Fruit fly (Drosophila melanogaster) whole organism, adult: Measurements from ENCODE around the gene CG32485.

Experiments used
- CG11617 ChIP-seq: fragments of 200-800 bp; sonication (Bioruptor generic); optimal IDR thresholded peaks from 2 replicates; lab custom pipeline; 2017; ENCODE audit warnings: mild to moderate bottlenecking, missing biosample characterization, missing genetic modification reagents, missing genetic modification characterization
- CG12768 ChIP-seq: fragments of 200-800 bp; sonication (Bioruptor generic); optimal IDR thresholded peaks from 2 replicates; lab custom pipeline; 2017; ENCODE audit warnings: missing biosample characterization, missing genetic modification characterization, mild to moderate bottlenecking, moderate library complexity, missing genetic modification reagents
- CG14711 ChIP-seq: fragments of 200-800 bp; sonication (Bioruptor generic); optimal IDR thresholded peaks from 2 replicates; lab custom pipeline; 2018; ENCODE audit warnings: missing biosample characterization, mild to moderate bottlenecking, missing genetic modification characterization, moderate library complexity
- CG1620 ChIP-seq: fragments of 200-800 bp; sonication (Bioruptor generic); optimal IDR thresholded peaks from 2 replicates; lab custom pipeline; 2016; ENCODE audit warnings: missing biosample characterization, missing genetic modification characterization
- CG33017 ChIP-seq: fragments of 200-800 bp; sonication (Bioruptor generic); optimal IDR thresholded peaks from 2 replicates; lab custom pipeline; 2018; ENCODE audit warnings: missing biosample characterization, mild to moderate bottlenecking, missing genetic modification characterization, moderate library complexity
- CG5204 ChIP-seq: fragments of 200-800 bp; sonication (Bioruptor generic); optimal IDR thresholded peaks from 2 replicates; lab custom pipeline; 2016; ENCODE audit warnings: missing biosample characterization, missing genetic modification characterization
- CG7045 ChIP-seq: fragments of 200-800 bp; sonication (Bioruptor generic); optimal IDR thresholded peaks from 2 replicates; lab custom pipeline; 2017; ENCODE audit warnings: missing biosample characterization, mild to moderate bottlenecking, missing genetic modification characterization
- CG7101 ChIP-seq: fragments of 200-800 bp; sonication (Bioruptor generic); optimal IDR thresholded peaks from 2 replicates; lab custom pipeline; 2018; ENCODE audit warnings: missing biosample characterization, mild to moderate bottlenecking, missing genetic modification characterization, moderate library complexity
- Clk ChIP-seq: fragments of 200-800 bp; sonication (Bioruptor generic); optimal IDR thresholded peaks from 2 replicates; lab custom pipeline; 2017; ENCODE audit warnings: missing biosample characterization, missing genetic modification characterization
- Crg-1 ChIP-seq: fragments of 200-800 bp; sonication (Bioruptor generic); optimal IDR thresholded peaks from 2 replicates; lab custom pipeline; 2016; ENCODE audit warnings: missing biosample characterization, missing genetic modification characterization
- Hr96 ChIP-seq: fragments of 200-800 bp; sonication (Bioruptor generic); optimal IDR thresholded peaks from 2 replicates; lab custom pipeline; 2016; ENCODE audit warnings: missing biosample characterization, missing genetic modification characterization
- Mnt ChIP-seq: fragments of 200-800 bp; sonication (Bioruptor generic); optimal IDR thresholded peaks from 2 replicates; lab custom pipeline; 2016; ENCODE audit warnings: missing biosample characterization, mild to moderate bottlenecking, missing genetic modification characterization
- bab1 ChIP-seq: fragments of 200-800 bp; sonication (Bioruptor generic); optimal IDR thresholded peaks from 3 replicates; lab custom pipeline; 2019; ENCODE audit warnings: missing biosample characterization, mild to moderate bottlenecking, missing genetic modification characterization, moderate library complexity
- cic ChIP-seq: fragments of 200-800 bp; sonication (Bioruptor generic); optimal IDR thresholded peaks from 2 replicates; lab custom pipeline; 2017; ENCODE audit warnings: missing biosample characterization, mild to moderate bottlenecking, missing genetic modification characterization, moderate library complexity
- cnc ChIP-seq, 2 experiments: fragments of >200 bp; optimal IDR thresholded peaks; 2 replicates each; lab custom pipeline; 2017
- kay ChIP-seq: fragments of 200-800 bp; sonication (Bioruptor generic); peaks from one replicate; lab custom pipeline; 2016; ENCODE audit warnings: missing biosample characterization, missing genetic modification characterization, borderline replicate concordance
- ovo ChIP-seq: fragments of 200-800 bp; sonication (Bioruptor generic); optimal IDR thresholded peaks from 2 replicates; lab custom pipeline; 2016; ENCODE audit warnings: missing biosample characterization, missing genetic modification characterization
- pad ChIP-seq: fragments of 200-800 bp; sonication (Bioruptor generic); optimal IDR thresholded peaks from 3 replicates; lab custom pipeline; 2017; ENCODE audit warnings: missing biosample characterization, missing genetic modification characterization, mild to moderate bottlenecking, moderate library complexity, missing genetic modification reagents
- tj ChIP-seq: fragments of 200-800 bp; sonication (Bioruptor generic); optimal IDR thresholded peaks from 3 replicates; lab custom pipeline; 2017; ENCODE audit warnings: missing biosample characterization, mild to moderate bottlenecking, missing genetic modification characterization, moderate library complexity
- toe ChIP-seq: fragments of 200-800 bp; sonication (Bioruptor generic); optimal IDR thresholded peaks from 2 replicates; lab custom pipeline; 2016; ENCODE audit warnings: missing biosample characterization, missing genetic modification characterization

Gene CG32485

dm6 chr3L:3052110-3052871 lies 2.2 kb downstream of the CG32485 start, which contains the start of gene CG1271:
TSS of gene CG1271 (plus strand) at chr3L:3052514.
- TF ChIP-seq Mnt (GFP tag; lab: Kevin White, UChicago) (peak; percentile 71), toe (GFP tag; lab: Kevin White, UChicago) (no peak), tj (GFP tag; lab: Kevin White, UChicago) (peak; percentile 14), CG11617 (GFP tag; lab: Kevin White, UChicago) (peak; percentile 78), CG7101 (tag; lab: Kevin White, UChicago) (peak; percentile 71), bab1 (peak; percentile 11), CG14711 (tag; lab: Kevin White, UChicago) (peak; percentile 99), Hr96 (GFP tag; lab: Kevin White, UChicago) (no peak), ovo (GFP tag; lab: Kevin White, UChicago) (peak; percentile 58), cnc (optimal IDR thresholded peaks at IDR 0.05; lab: Kevin White, UChicago) (no peak), CG5204 (GFP tag; lab: Kevin White, UChicago) (no peak), kay (GFP tag; lab: Kevin White, UChicago) (no peak), CG33017 (tag; lab: Kevin White, UChicago) (peak; percentile 70), CG12768 (GFP tag; lab: Kevin White, UChicago) (peak; percentile 55), CG1620 (GFP tag; lab: Kevin White, UChicago) (peak; percentile 75), pad (GFP tag; lab: Kevin White, UChicago) (peak; percentile 64), CG7045 (GFP tag; lab: Kevin White, UChicago) (peak; percentile 57), cic (GFP tag; lab: Kevin White, UChicago) (peak; percentile 80), Crg-1 (GFP tag; lab: Kevin White, UChicago) (peak; percentile 81), Clk (GFP tag; lab: Kevin White, UChicago) (peak; percentile 16)

- TF ChIP-seq CG1620 (GFP tag; lab: Kevin White, UChicago) (no peak), bab1 (no peak), cic (GFP tag; lab: Kevin White, UChicago) (no peak), toe (GFP tag; lab: Kevin White, UChicago) (no peak)
These were observed 4.0 kb downstream of the CG32485 start for dm6 chr3L:3054099-3054498.

dm6 chr3L:3054851-3055250 lies 4.7 kb downstream of the CG32485 start, which contains the start of gene CG16753:
TSS of gene CG16753 (plus strand) at chr3L:3055079.
- TF ChIP-seq CG7101 (tag; lab: Kevin White, UChicago): no peak
- TF ChIP-seq bab1: peak; percentile 31
- peak; percentile 59 for TF ChIP-seq Mnt (GFP tag; lab: Kevin White, UChicago)
- no peak for TF ChIP-seq Hr96 (GFP tag; lab: Kevin White, UChicago)

dm6 chr3L:3058970-3059883 lies 9.1 kb downstream of the CG32485 start:
- no peak for TF ChIP-seq CG33017 (tag; lab: Kevin White, UChicago)
- TF ChIP-seq CG7045 (GFP tag; lab: Kevin White, UChicago): no peak
- TF ChIP-seq tj (GFP tag; lab: Kevin White, UChicago): peak; percentile 74
- no peak for TF ChIP-seq CG12768 (GFP tag; lab: Kevin White, UChicago)

dm6 chr3L:3060054-3060979 lies 10.2 kb downstream of the CG32485 start:
- TF ChIP-seq Mnt (GFP tag; lab: Kevin White, UChicago) (peak; percentile 99), CG14711 (tag; lab: Kevin White, UChicago) (peak; percentile 98), Clk (GFP tag; lab: Kevin White, UChicago) (peak; percentile 100), CG1620 (GFP tag; lab: Kevin White, UChicago) (peak; percentile 100), toe (GFP tag; lab: Kevin White, UChicago) (peak; percentile 100), CG7101 (tag; lab: Kevin White, UChicago) (peak; percentile 100), CG11617 (GFP tag; lab: Kevin White, UChicago) (peak; percentile 100), bab1 (peak; percentile 99), CG5204 (GFP tag; lab: Kevin White, UChicago) (no peak), cnc (optimal IDR thresholded peaks at IDR 0.05; lab: Kevin White, UChicago) (no peak), CG12768 (GFP tag; lab: Kevin White, UChicago) (peak; percentile 100), Hr96 (GFP tag; lab: Kevin White, UChicago) (peak; percentile 100), Crg-1 (GFP tag; lab: Kevin White, UChicago) (peak; percentile 100), pad (GFP tag; lab: Kevin White, UChicago) (peak; percentile 98), kay (GFP tag; lab: Kevin White, UChicago) (peak; percentile 100), cic (GFP tag; lab: Kevin White, UChicago) (peak; percentile 95), ovo (GFP tag; lab: Kevin White, UChicago) (peak; percentile 98), CG33017 (tag; lab: Kevin White, UChicago) (peak; percentile 99), tj (GFP tag; lab: Kevin White, UChicago) (peak; percentile 98), CG7045 (GFP tag; lab: Kevin White, UChicago) (peak; percentile 100)
